Worm (Caenorhabditis elegans): ENCODE measurements around the gene fbxc-28.
A peak's percentile ranks its signal among the peaks of the same experiment; 100 is the strongest.
"Not testable (repeated sequence)": the region's sequence is repeated elsewhere in the genome, so short reads cannot be mapped to it uniquely, and the experiment has no call there.

Gene fbxc-28

ce11 chrII:943773-944172, 20.2 kb downstream of the fbxc-28 start, which contains the start of gene clec-43:
clec-43 (plus strand) TSS chrII:944066.
- TF ChIP-seq aly-1 (tag; optimal IDR thresholded peaks at IDR 0.05): no peak
- TF ChIP-seq scrt-1 (GFP tag; IDR thresholded peaks at IDR 0.05): no peak
- no peak for TF ChIP-seq hmg-4 (GFP tag; optimal IDR thresholded peaks at IDR 0.05)

ce11 chrII:948091-948490, 24.5 kb downstream of the fbxc-28 start, which contains the start of gene fbxc-32:
fbxc-32 (minus strand) TSS chrII:948191.
- TF ChIP-seq ama-1 (optimal IDR thresholded peaks at IDR 0.05) (no peak), ets-7 (tag; optimal IDR thresholded peaks at IDR 0.05) (no peak), aly-1 (tag; optimal IDR thresholded peaks at IDR 0.05) (no peak), flt-1 (GFP tag; IDR thresholded peaks at IDR 0.05) (no peak), sea-1 (GFP tag; conservative IDR thresholded peaks at IDR 0.05) (no peak), hnd-1 (tag; optimal IDR thresholded peaks at IDR 0.05) (no peak), F13C5.2 (tag; optimal IDR thresholded peaks at IDR 0.05) (no peak)

ce11 chrII:950374-950773, 26.8 kb downstream of the fbxc-28 start:
- no peak for TF ChIP-seq tra-4 (tag; optimal IDR thresholded peaks at IDR 0.05)
- TF ChIP-seq hmbx-1 (tag; optimal IDR thresholded peaks at IDR 0.05): no peak
- TF ChIP-seq B0310.2 (tag; optimal IDR thresholded peaks at IDR 0.05): no peak
- no peak for TF ChIP-seq ets-7 (tag; optimal IDR thresholded peaks at IDR 0.05)
- TF ChIP-seq ceh-36 (tag; optimal IDR thresholded peaks at IDR 0.05): no peak
- TF ChIP-seq sea-1 (GFP tag; conservative IDR thresholded peaks at IDR 0.05): no peak
- no peak for TF ChIP-seq ama-1 (optimal IDR thresholded peaks at IDR 0.05)
- no peak for TF ChIP-seq aly-1 (tag; optimal IDR thresholded peaks at IDR 0.05)

ce11 chrII:953052-953451, 29.4 kb downstream of the fbxc-28 start:
- TF ChIP-seq scrt-1 (GFP tag; IDR thresholded peaks at IDR 0.05): no peak
- no peak for TF ChIP-seq tbx-37 (GFP tag; conservative IDR thresholded peaks at IDR 0.05)
- no peak for TF ChIP-seq aly-1 (tag; optimal IDR thresholded peaks at IDR 0.05)
- no peak for TF ChIP-seq ceh-13 (GFP tag; optimal IDR thresholded peaks at IDR 0.05)
- no peak for TF ChIP-seq ets-7 (tag; optimal IDR thresholded peaks at IDR 0.05)
- no peak for TF ChIP-seq sea-1 (GFP tag; conservative IDR thresholded peaks at IDR 0.05)
- TF ChIP-seq hmg-4 (GFP tag; optimal IDR thresholded peaks at IDR 0.05): no peak
- TF ChIP-seq hmbx-1 (tag; optimal IDR thresholded peaks at IDR 0.05): no peak
- no peak for TF ChIP-seq pes-1 (GFP tag; IDR thresholded peaks at IDR 0.05)
- no peak for TF ChIP-seq B0310.2 (tag; optimal IDR thresholded peaks at IDR 0.05)
- TF ChIP-seq ceh-36 (tag; optimal IDR thresholded peaks at IDR 0.05): no peak
- no peak for TF ChIP-seq ama-1 (optimal IDR thresholded peaks at IDR 0.05)
- TF ChIP-seq F13C5.2 (tag; optimal IDR thresholded peaks at IDR 0.05): no peak
- no peak for TF ChIP-seq tbx-11 (GFP tag; IDR thresholded peaks at IDR 0.05)
- no peak for TF ChIP-seq flt-1 (GFP tag; IDR thresholded peaks at IDR 0.05)

ce11 chrII:954626-955025, 31.0 kb downstream of the fbxc-28 start, which contains the start of gene fbxc-7:
fbxc-7 (plus strand) TSS chrII:954926.
- TF ChIP-seq scrt-1 (GFP tag; IDR thresholded peaks at IDR 0.05); ceh-36 (tag; optimal IDR thresholded peaks at IDR 0.05); pes-1 (GFP tag; IDR thresholded peaks at IDR 0.05): not testable (repeated sequence)

ce11 chrII:958618-959017, 35.0 kb downstream of the fbxc-28 start, which contains the start of gene sdz-4:
sdz-4 (plus strand) TSS chrII:958918.
- TF ChIP-seq sea-1 (GFP tag; conservative IDR thresholded peaks at IDR 0.05) (no peak), ceh-13 (GFP tag; optimal IDR thresholded peaks at IDR 0.05) (no peak), pes-1 (GFP tag; IDR thresholded peaks at IDR 0.05) (no peak), hnd-1 (tag; optimal IDR thresholded peaks at IDR 0.05) (no peak)

ce11 chrII:960218-960617, 36.6 kb downstream of the fbxc-28 start, which contains the start of the genes C32B5.18 and C32B5.7:
C32B5.18 (plus strand) TSS chrII:960518.
C32B5.7 (plus strand) TSS chrII:960528.
- TF ChIP-seq ama-1 (optimal IDR thresholded peaks at IDR 0.05) (no peak), hmg-4 (GFP tag; optimal IDR thresholded peaks at IDR 0.05) (peak; percentile 6)

- no peak for TF ChIP-seq B0310.2 (tag; optimal IDR thresholded peaks at IDR 0.05)
- TF ChIP-seq hmg-4 (GFP tag; optimal IDR thresholded peaks at IDR 0.05): no peak
- TF ChIP-seq F13C5.2 (tag; optimal IDR thresholded peaks at IDR 0.05): no peak
- no peak for TF ChIP-seq ets-7 (tag; optimal IDR thresholded peaks at IDR 0.05)
- TF ChIP-seq hmbx-1 (tag; optimal IDR thresholded peaks at IDR 0.05): no peak
- no peak for TF ChIP-seq sea-1 (GFP tag; conservative IDR thresholded peaks at IDR 0.05)
- no peak for TF ChIP-seq tra-4 (tag; optimal IDR thresholded peaks at IDR 0.05)
- no peak for TF ChIP-seq ama-1 (optimal IDR thresholded peaks at IDR 0.05)
- TF ChIP-seq tbx-11 (GFP tag; IDR thresholded peaks at IDR 0.05): no peak
- no peak for TF ChIP-seq tbx-37 (GFP tag; conservative IDR thresholded peaks at IDR 0.05)
- no peak for TF ChIP-seq hnd-1 (tag; optimal IDR thresholded peaks at IDR 0.05)
- no peak for TF ChIP-seq aly-1 (tag; optimal IDR thresholded peaks at IDR 0.05)
- TF ChIP-seq flt-1 (GFP tag; IDR thresholded peaks at IDR 0.05): no peak
- no peak for TF ChIP-seq scrt-1 (GFP tag; IDR thresholded peaks at IDR 0.05)
These were observed 38.3 kb downstream of the fbxc-28 start, which contains the start of gene C32B5.13 for ce11 chrII:961961-962360. C32B5.13 (minus strand) TSS chrII:962061.

- TF ChIP-seq hmbx-1 (tag; optimal IDR thresholded peaks at IDR 0.05); pes-1 (GFP tag; IDR thresholded peaks at IDR 0.05); ceh-13 (GFP tag; optimal IDR thresholded peaks at IDR 0.05): not testable (repeated sequence)
These were observed 43.3 kb downstream of the fbxc-28 start, which contains the start of gene fbxc-18 for ce11 chrII:966962-967361. fbxc-18 (minus strand) TSS chrII:967062.

Data from whole organism, early embryonic.